Fruit fly (Drosophila melanogaster): Measurements from ENCODE around the gene Hsp67Bc.
A peak's percentile ranks its signal among the peaks of the same experiment; 100 is the strongest.

Hsp67Bc gene

DNA sequence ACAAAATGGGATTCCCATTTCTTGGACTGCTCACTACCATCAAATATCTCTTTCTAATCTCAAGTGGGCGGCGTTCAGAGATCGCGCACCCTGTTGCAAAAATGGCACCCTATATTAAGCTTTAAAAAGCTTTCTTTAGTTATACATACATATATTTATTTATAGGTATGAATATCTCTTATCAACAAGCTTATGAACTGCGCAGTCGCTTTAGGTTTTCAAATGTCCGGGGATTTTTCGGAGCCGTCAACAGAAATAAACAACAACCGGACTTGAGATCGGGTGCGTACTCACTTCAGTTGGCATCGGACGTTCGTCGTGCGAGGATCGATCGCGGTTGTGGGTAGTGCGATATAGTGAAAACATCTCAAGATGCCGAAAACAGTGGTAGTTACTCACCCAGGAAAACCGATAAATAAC, 23.0 kb downstream of the Hsp67Bc start, which contains the start of gene PGRP-LF (continued):
- TF ChIP-seq btn (GFP tag; optimal IDR thresholded peaks at IDR 0.05) (no peak), sima (GFP tag; optimal IDR thresholded peaks at IDR 0.05) (no peak), Lhr (GFP tag; optimal IDR thresholded peaks at IDR 0.05) (no peak), disco-r (GFP tag; optimal IDR thresholded peaks at IDR 0.05) (no peak), crc (GFP tag; optimal IDR thresholded peaks at IDR 0.05) (no peak), CG1602 (GFP tag; optimal IDR thresholded peaks at IDR 0.05) (no peak), en (GFP tag; optimal IDR thresholded peaks at IDR 0.05) (no peak), Doc3 (GFP tag; IDR thresholded peaks at IDR 0.05; ENCODE audit: partially characterized antibody) (no peak), ems (GFP tag; optimal IDR thresholded peaks at IDR 0.05) (no peak), CG15479 (GFP tag; optimal IDR thresholded peaks at IDR 0.05) (no peak), CG2875 (GFP tag; optimal IDR thresholded peaks at IDR 0.05) (no peak), CG16863 (GFP tag; optimal IDR thresholded peaks at IDR 0.05) (no peak), zen2 (GFP tag; IDR thresholded peaks at IDR 0.05; ENCODE audit: partially characterized antibody) (peak; percentile 37; the same call in 1 of the 3 replicates), CG1233 (GFP tag; optimal IDR thresholded peaks at IDR 0.05) (no peak), CG6175 (GFP tag; IDR thresholded peaks at IDR 0.05) (no peak), CG1529 (GFP tag; optimal IDR thresholded peaks at IDR 0.05) (no peak), CG2199 (GFP tag; IDR thresholded peaks at IDR 0.05) (no peak), dan (GFP tag; IDR thresholded peaks at IDR 0.05) (no peak), CG30403 (GFP tag; optimal IDR thresholded peaks at IDR 0.05) (no peak), ind (GFP tag; optimal IDR thresholded peaks at IDR 0.05) (no peak), Max (GFP tag; optimal IDR thresholded peaks at IDR 0.05) (no peak), Sin3A (optimal IDR thresholded peaks at IDR 0.05) (no peak), aop (GFP tag; IDR thresholded peaks at IDR 0.05) (no peak), Hr3 (GFP tag; optimal IDR thresholded peaks at IDR 0.05) (no peak), Six4 (GFP tag; optimal IDR thresholded peaks at IDR 0.05) (no peak), YL-1 (GFP tag; optimal IDR thresholded peaks at IDR 0.05) (peak; percentile 10), corto (GFP tag; optimal IDR thresholded peaks at IDR 0.05) (no peak), Camta (GFP tag; optimal IDR thresholded peaks at IDR 0.05) (no peak), Fer3 (tag; optimal IDR thresholded peaks at IDR 0.05) (no peak), Usf (GFP tag; optimal IDR thresholded peaks at IDR 0.05) (no peak), Mes4 (GFP tag; optimal IDR thresholded peaks at IDR 0.05) (no peak), Drgx (GFP tag; IDR thresholded peaks at IDR 0.05) (no peak), Deaf1 (tag; optimal IDR thresholded peaks at IDR 0.05) (peak; percentile 91), dysf (GFP tag; IDR thresholded peaks at IDR 0.05) (no peak), CoRest (tag; optimal IDR thresholded peaks at IDR 0.05) (peak; percentile 24), HLHmδ (GFP tag; optimal IDR thresholded peaks at IDR 0.05) (no peak), Mrtf (GFP tag; IDR thresholded peaks at IDR 0.05) (no peak), usp (GFP tag; optimal IDR thresholded peaks at IDR 0.05) (no peak), CG32767 (GFP tag; IDR thresholded peaks at IDR 0.05) (peak; percentile 35; the same call in 1 of the 2 replicates), Chrac-16 (GFP tag; optimal IDR thresholded peaks at IDR 0.05) (no peak), pita (GFP tag; optimal IDR thresholded peaks at IDR 0.05) (no peak), gcm2 (GFP tag; optimal IDR thresholded peaks at IDR 0.05) (no peak), CG12744 (GFP tag; optimal IDR thresholded peaks at IDR 0.05) (no peak), Bdp1 (GFP tag; optimal IDR thresholded peaks at IDR 0.05) (no peak), odd (GFP tag; optimal IDR thresholded peaks at IDR 0.05) (peak; percentile 6), prd (optimal IDR thresholded peaks at IDR 0.05) (no peak), prd (GFP tag; IDR thresholded peaks at IDR 0.05) (no peak; the same call in 2 of the 3 replicates), Dref (GFP tag; IDR thresholded peaks at IDR 0.05) (no peak), sisA (GFP tag; IDR thresholded peaks at IDR 0.05) (no peak), Atf3 (GFP tag; optimal IDR thresholded peaks at IDR 0.05) (no peak), zen (tag; optimal IDR thresholded peaks at IDR 0.05) (no peak), CG4730 (GFP tag; IDR thresholded peaks at IDR 0.05) (no peak), Ets97D (GFP tag; optimal IDR thresholded peaks at IDR 0.05) (no peak), CG7987 (GFP tag; optimal IDR thresholded peaks at IDR 0.05) (no peak)

Data from whole organism, embryonic.